Worm (Caenorhabditis elegans) whole organism, L4/young adult: Measurements from ENCODE around the gene exc-14.

ENCODE experiments used
- W03F9.2 ChIP-seq: fragments of 150-350 bp; optimal IDR thresholded peaks from 2 replicates; lab custom pipeline; 2014; ENCODE audit warnings: missing biosample characterization, missing genetic modification characterization
- dao-5 ChIP-seq: sonication (generic microtip); optimal IDR thresholded peaks from 2 replicates; lab custom pipeline; 2016; ENCODE audit warnings: missing genotype, missing genetic modification characterization, moderate library complexity, missing compliant biosample characterization
- him-1 ChIP-seq: sonication (generic microtip); optimal IDR thresholded peaks from 2 replicates; lab custom pipeline; 2016; ENCODE audit warnings: missing genotype, missing genetic modification reagents, missing genetic modification characterization, missing compliant biosample characterization

- no peak for TF ChIP-seq W03F9.2 (tag; lab: Kevin White, UChicago)
- no peak for TF ChIP-seq dao-5
- TF ChIP-seq him-1, result no peak
These were observed 15.3 kb downstream of the exc-14 start, which contains the start of gene swt-7 for ce11 chrV:5030715-5031114.
